Fruit fly (Drosophila melanogaster): ENCODE measurements around the gene CG12237.
A peak's percentile ranks its signal among the peaks of the same experiment; 100 is the strongest.

CG12237 gene

dm6 chrX:19637434-19638327 lies 5.0 kb downstream of the CG12237 start (continued):
- TF ChIP-seq CG11723 (GFP tag; optimal IDR thresholded peaks at IDR 0.05) (no peak), CG12236 (GFP tag; optimal IDR thresholded peaks at IDR 0.05) (no peak), CG2120 (GFP tag; optimal IDR thresholded peaks at IDR 0.05) (no peak), Bgb (GFP tag; IDR thresholded peaks at IDR 0.05; ENCODE audit: partially characterized antibody) (no peak), slbo (GFP tag; IDR thresholded peaks at IDR 0.05) (no peak), CG10147 (GFP tag; optimal IDR thresholded peaks at IDR 0.05) (no peak), CG13123 (GFP tag; optimal IDR thresholded peaks at IDR 0.05) (no peak), Nf-YC (tag; optimal IDR thresholded peaks at IDR 0.05) (no peak), Hr39 (optimal IDR thresholded peaks at IDR 0.05) (no peak), nerfin-1 (tag; optimal IDR thresholded peaks at IDR 0.05) (no peak), Dek (tag; optimal IDR thresholded peaks at IDR 0.05) (no peak), C15 (GFP tag; IDR thresholded peaks at IDR 0.05) (no peak), GATAe (GFP tag; conservative IDR thresholded peaks at IDR 0.05) (no peak), jing (GFP tag; optimal IDR thresholded peaks at IDR 0.05) (no peak), yki (optimal IDR thresholded peaks at IDR 0.05) (no peak), CG10979 (tag; optimal IDR thresholded peaks at IDR 0.05) (no peak), pros (GFP tag; optimal IDR thresholded peaks at IDR 0.05) (peak; percentile 56), CG10431 (GFP tag; optimal IDR thresholded peaks at IDR 0.05) (no peak), crp (GFP tag; optimal IDR thresholded peaks at IDR 0.05) (no peak), CG13424 (tag; optimal IDR thresholded peaks at IDR 0.05) (no peak), CG12942 (GFP tag; optimal IDR thresholded peaks at IDR 0.05) (no peak), Hr78 (GFP tag; optimal IDR thresholded peaks at IDR 0.05) (no peak), CG6175 (GFP tag; IDR thresholded peaks at IDR 0.05) (0 out of 3 replicates have a peak, but pooled peaks have one; percentile 6), CG33557 (GFP tag; optimal IDR thresholded peaks at IDR 0.05) (no peak), fru (optimal IDR thresholded peaks at IDR 0.05) (no peak), BEAF-32 (GFP tag; optimal IDR thresholded peaks at IDR 0.05) (no peak), Drgx (GFP tag; IDR thresholded peaks at IDR 0.05) (0 out of 2 replicates have a peak, but pooled peaks have one; percentile 11), dpn (GFP tag; optimal IDR thresholded peaks at IDR 0.05) (no peak), Oli (tag; optimal IDR thresholded peaks at IDR 0.05) (no peak), sim (GFP tag; IDR thresholded peaks at IDR 0.05) (no peak), CTCF (GFP tag; optimal IDR thresholded peaks at IDR 0.05) (no peak), CG8924 (tag; optimal IDR thresholded peaks at IDR 0.05) (no peak), MESR4 (GFP tag; optimal IDR thresholded peaks at IDR 0.05) (peak; percentile 90), CG10543 (GFP tag; optimal IDR thresholded peaks at IDR 0.05) (no peak), hb (GFP tag; IDR thresholded peaks at IDR 0.05; ENCODE audit: partially characterized antibody) (no peak), lov (optimal IDR thresholded peaks at IDR 0.05) (no peak), lov (GFP tag; IDR thresholded peaks at IDR 0.05) (no peak), CG12104 (GFP tag; optimal IDR thresholded peaks at IDR 0.05) (no peak), CG3838 (GFP tag; optimal IDR thresholded peaks at IDR 0.05) (no peak), odd (GFP tag; optimal IDR thresholded peaks at IDR 0.05) (no peak), CG2199 (GFP tag; IDR thresholded peaks at IDR 0.05) (no peak), Elba2 (GFP tag; optimal IDR thresholded peaks at IDR 0.05) (no peak), Sry-δ (GFP tag; optimal IDR thresholded peaks at IDR 0.05) (no peak), Med (GFP tag) (peak; percentile 79), CG3163 (GFP tag; optimal IDR thresholded peaks at IDR 0.05) (no peak), CG12744 (GFP tag; optimal IDR thresholded peaks at IDR 0.05) (no peak), unpg (GFP tag; optimal IDR thresholded peaks at IDR 0.05) (no peak), fd96Cb (tag; optimal IDR thresholded peaks at IDR 0.05) (no peak), CG15601 (tag; optimal IDR thresholded peaks at IDR 0.05) (no peak), slou (GFP tag; optimal IDR thresholded peaks at IDR 0.05) (no peak), CG8478 (optimal IDR thresholded peaks at IDR 0.05) (peak; percentile 95)

Measured in whole organism, embryonic.